Worm (Caenorhabditis elegans): ENCODE data around the gene Y69A2AR.31.

Y69A2AR.31 gene

DNA sequence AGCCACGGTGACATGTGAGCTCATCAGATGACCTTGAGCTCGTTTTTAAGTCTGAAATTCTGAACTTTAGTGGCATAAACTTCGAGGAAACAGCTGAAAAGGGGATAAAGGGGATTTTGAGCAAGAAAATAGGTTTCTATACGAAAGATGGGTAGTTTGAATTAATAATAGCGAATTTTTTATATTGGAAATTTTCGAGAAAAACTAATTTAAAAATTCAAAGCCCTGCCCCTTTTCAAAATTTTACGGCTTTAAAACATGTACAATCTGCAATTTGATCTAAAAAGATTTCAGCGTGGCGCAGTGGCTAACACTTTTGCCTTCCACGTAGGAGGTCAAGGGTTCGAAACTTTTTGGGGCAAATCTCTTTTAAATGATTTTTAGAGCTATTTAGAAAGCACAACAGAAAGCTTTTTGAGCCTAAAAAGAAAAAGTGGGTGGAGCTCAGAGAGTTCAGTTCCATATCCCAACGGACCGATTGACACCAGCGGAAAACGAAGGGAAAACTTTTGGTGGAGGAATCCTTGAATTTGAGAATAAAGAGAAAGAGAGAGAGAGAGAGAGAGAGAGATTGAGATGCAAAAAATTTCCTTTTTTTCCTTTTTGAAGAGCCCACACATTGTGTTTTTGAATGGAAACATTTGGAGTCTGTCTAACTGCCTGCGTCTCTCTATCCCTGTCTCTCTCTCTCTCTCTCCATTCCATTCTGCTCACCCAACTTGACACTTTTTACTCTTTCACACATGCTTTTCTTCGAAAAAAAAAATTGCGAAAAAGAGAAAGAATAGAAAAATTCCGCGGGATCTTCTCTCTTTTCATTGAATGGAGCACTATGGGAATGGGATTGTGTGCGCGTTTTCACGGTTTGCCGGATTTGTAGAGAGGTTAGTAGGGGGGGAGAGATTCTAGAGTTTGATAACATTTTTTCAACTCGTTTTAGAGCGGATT is at the start of gene Y69A2AR.31:
Gene Y69A2AR.31, minus strand, starts transcription at position 51 of the 948 bp plus-strand sequence.
- TF ChIP-seq lin-13 (GFP tag; optimal IDR thresholded peaks at IDR 0.05) (no peak), ceh-82 (tag; optimal IDR thresholded peaks at IDR 0.05) (no peak), blmp-1 (tag; optimal IDR thresholded peaks at IDR 0.05; ENCODE audit: insufficient read depth) (no peak), alr-1 (tag; optimal IDR thresholded peaks at IDR 0.05) (no peak), ama-1 (optimal IDR thresholded peaks at IDR 0.05) (no peak), mdl-1 (tag; optimal IDR thresholded peaks at IDR 0.05) (no peak), sem-4 (tag; optimal IDR thresholded peaks at IDR 0.05) (no peak), C34F6.9 (tag; optimal IDR thresholded peaks at IDR 0.05) (peak; percentile 29), peb-1 (tag; optimal IDR thresholded peaks at IDR 0.05) (no peak), nhr-129 (tag; optimal IDR thresholded peaks at IDR 0.05) (peak; percentile 31), sma-3 (GFP tag; optimal IDR thresholded peaks at IDR 0.05) (no peak), skn-1 (tag; optimal IDR thresholded peaks at IDR 0.05) (no peak), nhr-237 (tag; optimal IDR thresholded peaks at IDR 0.05) (no peak), dmd-4 (tag; optimal IDR thresholded peaks at IDR 0.05) (no peak), ztf-11 (tag; optimal IDR thresholded peaks at IDR 0.05) (no peak), zag-1 (tag; optimal IDR thresholded peaks at IDR 0.05) (peak; percentile 35), snpc-4 (tag; optimal IDR thresholded peaks at IDR 0.05) (no peak), sma-9 (GFP tag; optimal IDR thresholded peaks at IDR 0.05) (no peak), sma-9 (tag; optimal IDR thresholded peaks at IDR 0.05) (no peak), elt-1 (tag; optimal IDR thresholded peaks at IDR 0.05) (no peak), ztf-1 (GFP tag; conservative IDR thresholded peaks at IDR 0.05) (no peak), lsy-2 (tag; optimal IDR thresholded peaks at IDR 0.05) (peak; percentile 15 to 58), Y55F3AM.14 (GFP tag; optimal IDR thresholded peaks at IDR 0.05) (no peak), R02D3.7 (tag; optimal IDR thresholded peaks at IDR 0.05) (no peak), gmeb-1 (tag; optimal IDR thresholded peaks at IDR 0.05) (no peak), nhr-12 (tag; optimal IDR thresholded peaks at IDR 0.05) (no peak), unc-55 (GFP tag; optimal IDR thresholded peaks at IDR 0.05) (peak; percentile 10), mab-5 (tag; optimal IDR thresholded peaks at IDR 0.05) (no peak), egl-27 (tag; optimal IDR thresholded peaks at IDR 0.05) (no peak)

DNA sequence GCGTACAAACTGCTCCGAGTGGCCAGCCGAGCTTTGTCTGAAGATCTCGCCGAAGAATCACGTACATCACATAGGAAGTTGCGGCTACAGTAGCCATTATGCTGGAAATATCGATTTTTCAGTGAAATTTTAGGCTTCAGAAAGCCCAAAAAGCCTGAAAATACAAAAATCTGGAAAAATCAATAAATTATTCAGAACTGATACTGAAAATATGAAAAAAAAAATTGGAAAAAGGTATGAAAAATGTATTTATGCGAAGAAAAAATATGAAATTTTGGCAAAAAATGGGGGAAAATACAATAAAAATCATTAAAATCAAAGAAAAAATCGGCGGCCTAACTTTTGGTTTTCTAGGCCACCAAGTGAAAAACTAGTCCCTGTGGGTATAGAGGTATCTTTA is 49.1 kb upstream of the Y69A2AR.31 start, which contains the start of gene Y94H6A.12:
Gene Y94H6A.12, minus strand, starts transcription at position 101 of the 400 bp plus-strand sequence.
- TF ChIP-seq nhr-77 (tag; optimal IDR thresholded peaks at IDR 0.05) (no peak), nhr-6 (tag; optimal IDR thresholded peaks at IDR 0.05) (no peak), snpc-4 (tag; optimal IDR thresholded peaks at IDR 0.05) (no peak), zag-1 (tag; optimal IDR thresholded peaks at IDR 0.05) (no peak), nhr-237 (tag; optimal IDR thresholded peaks at IDR 0.05) (no peak), nhr-25 (tag; optimal IDR thresholded peaks at IDR 0.05) (no peak), peb-1 (tag; optimal IDR thresholded peaks at IDR 0.05) (no peak), nhr-129 (tag; optimal IDR thresholded peaks at IDR 0.05) (no peak)

DNA sequence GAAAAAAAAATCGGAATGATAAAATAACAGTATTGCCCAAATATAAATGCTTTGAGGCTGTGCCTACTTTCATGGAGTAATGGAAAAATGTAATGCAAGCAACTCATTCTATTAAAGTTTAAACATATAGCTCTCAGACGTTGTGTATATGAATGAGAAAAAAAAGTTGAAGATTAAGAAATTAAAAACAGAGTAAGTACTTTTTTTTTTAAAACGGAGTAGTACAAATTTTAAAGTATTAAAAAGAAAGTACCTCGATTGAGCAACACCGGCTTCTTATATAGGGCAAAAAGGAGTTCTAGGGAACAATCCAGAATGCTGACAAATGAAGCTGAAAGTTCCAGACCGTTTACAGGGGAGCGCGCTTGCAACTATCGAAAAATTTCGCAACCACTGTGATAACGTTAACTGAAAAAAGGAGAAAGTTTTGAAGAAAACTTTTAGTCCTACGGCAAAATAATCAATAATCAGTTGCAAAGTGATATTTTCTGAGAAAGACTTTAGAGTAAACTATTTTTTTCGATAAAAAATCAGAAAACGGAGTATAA is 47.4 kb upstream of the Y69A2AR.31 start:
- no peak for TF ChIP-seq peb-1 (tag; optimal IDR thresholded peaks at IDR 0.05)
- TF ChIP-seq nhr-25 (tag; optimal IDR thresholded peaks at IDR 0.05) = no peak
- no peak for TF ChIP-seq nhr-6 (tag; optimal IDR thresholded peaks at IDR 0.05)
- TF ChIP-seq unc-62 (GFP tag; optimal IDR thresholded peaks at IDR 0.05) = no peak
- TF ChIP-seq sem-4 (tag; optimal IDR thresholded peaks at IDR 0.05) = no peak
- TF ChIP-seq nhr-23 (tag; optimal IDR thresholded peaks at IDR 0.05) = no peak
- no peak for TF ChIP-seq nhr-12 (tag; optimal IDR thresholded peaks at IDR 0.05)
- no peak for TF ChIP-seq snpc-4 (tag; optimal IDR thresholded peaks at IDR 0.05)
- no peak for TF ChIP-seq nhr-11 (tag; optimal IDR thresholded peaks at IDR 0.05)
- no peak for TF ChIP-seq zag-1 (tag; optimal IDR thresholded peaks at IDR 0.05)
- TF ChIP-seq gmeb-1 (tag; optimal IDR thresholded peaks at IDR 0.05) = no peak
- TF ChIP-seq mab-5 (tag; optimal IDR thresholded peaks at IDR 0.05) = no peak
- no peak for TF ChIP-seq aly-2 (tag; optimal IDR thresholded peaks at IDR 0.05)
- TF ChIP-seq fos-1 (tag; optimal IDR thresholded peaks at IDR 0.05) = peak; percentile 19
- peak; percentile 10 for TF ChIP-seq C34F6.9 (tag; optimal IDR thresholded peaks at IDR 0.05)
- TF ChIP-seq F13H6.1 (tag; optimal IDR thresholded peaks at IDR 0.05) = no peak
- TF ChIP-seq nhr-10 (tag; optimal IDR thresholded peaks at IDR 0.05) = no peak
- no peak for TF ChIP-seq ztf-4 (tag; optimal IDR thresholded peaks at IDR 0.05)
- TF ChIP-seq crh-2 (tag; optimal IDR thresholded peaks at IDR 0.05) = peak; percentile 63
- no peak for TF ChIP-seq Y55F3AM.14 (GFP tag; optimal IDR thresholded peaks at IDR 0.05)
- TF ChIP-seq blmp-1 (tag; optimal IDR thresholded peaks at IDR 0.05; ENCODE audit: insufficient read depth) = no peak
- no peak for TF ChIP-seq elt-1 (tag; optimal IDR thresholded peaks at IDR 0.05)
- no peak for TF ChIP-seq nhr-77 (tag; optimal IDR thresholded peaks at IDR 0.05)
- TF ChIP-seq ztf-11 (tag; optimal IDR thresholded peaks at IDR 0.05) = no peak
- TF ChIP-seq sma-3 (GFP tag; optimal IDR thresholded peaks at IDR 0.05) = peak; percentile 12
- no peak for TF ChIP-seq nhr-129 (tag; optimal IDR thresholded peaks at IDR 0.05)
- no peak for TF ChIP-seq lin-11 (tag; optimal IDR thresholded peaks at IDR 0.05)
- TF ChIP-seq alr-1 (tag; optimal IDR thresholded peaks at IDR 0.05) = no peak
- no peak for TF ChIP-seq lin-39 (tag; optimal IDR thresholded peaks at IDR 0.05)
- no peak for TF ChIP-seq ZK546.5 (tag; optimal IDR thresholded peaks at IDR 0.05)
- peak in 1 of 2 experiments; percentile 15 for TF ChIP-seq lsy-2 (tag; optimal IDR thresholded peaks at IDR 0.05)
- TF ChIP-seq nhr-237 (tag; optimal IDR thresholded peaks at IDR 0.05) = no peak
- no peak for TF ChIP-seq ztf-1 (GFP tag; conservative IDR thresholded peaks at IDR 0.05)
- TF ChIP-seq ceh-82 (tag; optimal IDR thresholded peaks at IDR 0.05) = no peak
- TF ChIP-seq lin-13 (GFP tag; optimal IDR thresholded peaks at IDR 0.05) = peak; percentile 23
- TF ChIP-seq R02D3.7 (tag; optimal IDR thresholded peaks at IDR 0.05) = no peak
- TF ChIP-seq egl-27 (tag; optimal IDR thresholded peaks at IDR 0.05) = no peak

Data from whole organism, L2 larva.